Fruit fly (Drosophila melanogaster): ENCODE measurements around the gene IPIP.

- TF ChIP-seq Hr78 (GFP tag; optimal IDR thresholded peaks at IDR 0.05) (no peak), psq (GFP tag; optimal IDR thresholded peaks at IDR 0.05) (no peak), Myc (optimal IDR thresholded peaks at IDR 0.05) (no peak), GATAd (GFP tag; optimal IDR thresholded peaks at IDR 0.05) (no peak), dmrt93B (GFP tag; optimal IDR thresholded peaks at IDR 0.05) (no peak), pan (optimal IDR thresholded peaks at IDR 0.05) (no peak), Rel (GFP tag; optimal IDR thresholded peaks at IDR 0.05) (no peak), Rel (tag; optimal IDR thresholded peaks at IDR 0.05) (no peak), ey (GFP tag; optimal IDR thresholded peaks at IDR 0.05) (no peak)
These were observed 43.2 kb downstream of the IPIP start, which contains the start of gene CG45075 for dm6 chr2L:6090786-6091716.
